Fruit fly (Drosophila melanogaster) whole organism, embryonic: ENCODE results near the gene CG10803.

Source experiments
- CG10147 ChIP-seq: fragments of 200-800 bp; sonication (Bioruptor generic); optimal IDR thresholded peaks from 2 replicates; lab custom pipeline; 2019; ENCODE audit warnings: missing biosample characterization, mild to moderate bottlenecking, missing genetic modification characterization, moderate library complexity
- CG10543 ChIP-seq: fragments of 200-800 bp; sonication (Bioruptor generic); optimal IDR thresholded peaks from 3 replicates; lab custom pipeline; 2017; ENCODE audit warnings: missing biosample characterization, mild to moderate bottlenecking, missing genetic modification characterization, moderate library complexity
- CG13123 ChIP-seq: fragments of 200-800 bp; sonication (Bioruptor generic); optimal IDR thresholded peaks from 2 replicates; lab custom pipeline; 2016; ENCODE audit warnings: missing biosample characterization, missing genetic modification characterization
- CG3995 ChIP-seq: fragments of 200-800 bp; sonication (Bioruptor generic); optimal IDR thresholded peaks from 3 replicates; lab custom pipeline; 2016; ENCODE audit warnings: missing biosample characterization, missing genetic modification characterization
- CG7786 ChIP-seq: fragments of 200-800 bp; sonication (Bioruptor generic); optimal IDR thresholded peaks from 2 replicates; lab custom pipeline; 2016; ENCODE audit warnings: missing biosample characterization, missing genetic modification characterization
- Dip3 ChIP-seq: fragments of 200-800 bp; sonication (Bioruptor generic); optimal IDR thresholded peaks from 3 replicates; lab custom pipeline; 2016; ENCODE audit warnings: missing biosample characterization, missing genetic modification characterization
- ems ChIP-seq: fragments of 200-800 bp; sonication (Bioruptor generic); optimal IDR thresholded peaks from 3 replicates; lab custom pipeline; 2016; ENCODE audit warnings: missing biosample characterization, missing genetic modification characterization
- nerfin-1 ChIP-seq: fragments of 200-800 bp; sonication (Bioruptor generic); optimal IDR thresholded peaks from 3 replicates; lab custom pipeline; 2019; ENCODE audit warnings: missing biosample characterization, mild to moderate bottlenecking, missing genetic modification characterization, moderate library complexity
- pum ChIP-seq: fragments of 200-800 bp; sonication (Bioruptor generic); optimal IDR thresholded peaks from 2 replicates; lab custom pipeline; 2016; ENCODE audit warnings: missing biosample characterization, missing genetic modification characterization

DNA sequence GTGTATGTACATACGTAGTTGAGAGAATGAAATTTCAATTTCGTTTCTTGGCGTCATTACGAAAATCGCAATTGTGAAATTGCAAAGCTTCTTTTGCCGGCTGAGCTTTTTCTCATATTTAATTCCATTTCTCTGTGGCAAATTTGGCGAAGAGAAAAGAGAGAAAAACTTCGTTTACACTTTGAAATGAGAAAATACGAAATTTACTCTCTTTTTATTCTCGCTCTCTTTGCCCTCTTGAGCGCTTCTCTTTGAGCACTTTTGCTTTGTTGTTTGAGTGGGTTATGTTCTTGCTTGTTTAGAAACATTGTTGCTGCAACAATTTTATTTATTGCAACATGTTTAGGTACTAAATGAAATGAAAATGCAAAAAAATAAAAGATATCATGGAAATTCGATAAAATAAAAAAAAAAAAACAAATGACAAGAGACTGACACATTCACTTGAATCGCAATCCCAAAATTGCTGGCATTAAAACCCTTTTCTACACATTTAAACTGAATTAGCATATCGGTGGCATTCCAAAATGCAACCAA is 34.1 kb upstream of the CG10803 start:
- TF ChIP-seq ems (GFP tag; lab: Kevin White, UChicago) (no peak), CG10147 (GFP tag; lab: Kevin White, UChicago) (no peak), CG10543 (GFP tag; lab: Kevin White, UChicago) (no peak), Dip3 (GFP tag; lab: Kevin White, UChicago) (no peak), CG13123 (no peak), CG7786 (no peak), CG3995 (GFP tag; lab: Kevin White, UChicago) (no peak), pum (GFP tag; lab: Kevin White, UChicago) (no peak), nerfin-1 (tag; lab: Kevin White, UChicago) (no peak)
